Fruit fly (Drosophila melanogaster) whole organism, embryonic: Measurements from ENCODE around the gene CG10845.

ENCODE experiments used
- Antp ChIP-seq: fragments of 200-800 bp; sonication (Bioruptor generic); optimal IDR thresholded peaks from 3 replicates; lab custom pipeline; 2016; ENCODE audit warnings: missing biosample characterization, missing genetic modification characterization
- Awh ChIP-seq: fragments of 200-800 bp; sonication (Bioruptor generic); IDR thresholded peaks from 2 replicates; pipeline ENCODE4, ENCODE4 v1.3.6; 2022; ENCODE audit warnings: missing biosample characterization, missing genetic modification characterization
- CG10543 ChIP-seq: fragments of 200-800 bp; sonication (Bioruptor generic); optimal IDR thresholded peaks from 3 replicates; lab custom pipeline; 2017; ENCODE audit warnings: missing biosample characterization, mild to moderate bottlenecking, missing genetic modification characterization, moderate library complexity
- CG12236 ChIP-seq: fragments of 200-800 bp; sonication (Bioruptor generic); optimal IDR thresholded peaks from 2 replicates; lab custom pipeline; 2016; ENCODE audit warnings: missing biosample characterization, missing genetic modification characterization
- CG12391 ChIP-seq: fragments of 200-800 bp; sonication (Bioruptor generic); optimal IDR thresholded peaks from 3 replicates; lab custom pipeline; 2018; ENCODE audit warnings: missing biosample characterization, mild to moderate bottlenecking, missing genetic modification characterization, moderate library complexity
- CG12769 ChIP-seq: fragments of 200-800 bp; sonication (Bioruptor generic); optimal IDR thresholded peaks from 2 replicates; lab custom pipeline; 2019; ENCODE audit warnings: missing biosample characterization, mild to moderate bottlenecking, missing genetic modification characterization, moderate library complexity
- CG13424 ChIP-seq: fragments of 200-800 bp; sonication (Bioruptor generic); optimal IDR thresholded peaks from 2 replicates; lab custom pipeline; 2019; ENCODE audit warnings: missing biosample characterization, mild to moderate bottlenecking, missing genetic modification characterization, moderate library complexity
- CG15011 ChIP-seq: fragments of 200-800 bp; sonication (Bioruptor generic); optimal IDR thresholded peaks from 3 replicates; lab custom pipeline; 2018; ENCODE audit warnings: missing biosample characterization, mild to moderate bottlenecking, missing genetic modification characterization
- CG17829 ChIP-seq: fragments of 200-800 bp; optimal IDR thresholded peaks from 2 replicates; lab custom pipeline; 2019; ENCODE audit warnings: missing biosample characterization, mild to moderate bottlenecking, missing genetic modification characterization, moderate library complexity
- CG18599 ChIP-seq: fragments of 200-800 bp; sonication (Bioruptor generic); optimal IDR thresholded peaks from 3 replicates; lab custom pipeline; 2017; ENCODE audit warnings: missing biosample characterization, missing genetic modification characterization, mild to moderate bottlenecking, moderate library complexity, missing genetic modification reagents
- CG18764 ChIP-seq: fragments of 200-800 bp; sonication (Bioruptor generic); optimal IDR thresholded peaks from 3 replicates; lab custom pipeline; 2016; ENCODE audit warnings: missing biosample characterization, missing genetic modification characterization
- CG2129 ChIP-seq: fragments of 200-800 bp; sonication (Bioruptor generic); IDR thresholded peaks from 2 replicates; pipeline ENCODE4 v1.3.6; 2022; ENCODE audit warnings: missing biosample characterization, missing genetic modification characterization; ENCODE audit not compliant: partially characterized antibody
- CG2678 ChIP-seq: fragments of 200-800 bp; sonication (Bioruptor generic); optimal IDR thresholded peaks from 3 replicates; lab custom pipeline; 2019; ENCODE audit warnings: missing biosample characterization, mild to moderate bottlenecking, missing genetic modification characterization, moderate library complexity
- CG2712 ChIP-seq: fragments of 200-800 bp; optimal IDR thresholded peaks from 3 replicates; lab custom pipeline; 2019; ENCODE audit warnings: missing biosample characterization, mild to moderate bottlenecking, missing genetic modification characterization, moderate library complexity
- CG3065 ChIP-seq: fragments of 200-800 bp; sonication (Bioruptor generic); optimal IDR thresholded peaks from 2 replicates; lab custom pipeline; 2016; ENCODE audit warnings: missing biosample characterization, missing genetic modification characterization
- CG6765 ChIP-seq: fragments of 200-800 bp; sonication (Bioruptor generic); optimal IDR thresholded peaks from 3 replicates; lab custom pipeline; 2017; ENCODE audit warnings: missing biosample characterization, mild to moderate bottlenecking, missing genetic modification characterization
- CG7357 ChIP-seq: fragments of 200-800 bp; sonication (Bioruptor generic); IDR thresholded peaks from 3 replicates; pipeline ENCODE4 v1.3.6; 2022; ENCODE audit warnings: missing biosample characterization, missing genetic modification characterization
- CG8281 ChIP-seq: fragments of 200-800 bp; sonication (Bioruptor generic); optimal IDR thresholded peaks from 2 replicates; lab custom pipeline; 2018; ENCODE audit warnings: missing biosample characterization, mild to moderate bottlenecking, missing genetic modification characterization, moderate library complexity
- CkIIα-i1 ChIP-seq: fragments of 200-800 bp; sonication (Bioruptor generic); IDR thresholded peaks from 2 replicates; pipeline ENCODE4 v1.3.6; 2022; ENCODE audit warnings: missing biosample characterization, missing genetic modification characterization
- Dad ChIP-seq: fragments of 200-800 bp; sonication (Bioruptor generic); optimal IDR thresholded peaks from 3 replicates; lab custom pipeline; 2016; ENCODE audit warnings: missing biosample characterization, missing genetic modification characterization
- Dip3 ChIP-seq: fragments of 200-800 bp; sonication (Bioruptor generic); optimal IDR thresholded peaks from 3 replicates; lab custom pipeline; 2016; ENCODE audit warnings: missing biosample characterization, missing genetic modification characterization
- Ets65A ChIP-seq: fragments of 200-800 bp; sonication (Bioruptor generic); peaks from one replicate; lab custom pipeline; 2016; ENCODE audit warnings: missing biosample characterization, missing genetic modification characterization
- HLH3B ChIP-seq: fragments of 200-800 bp; sonication (Bioruptor generic); IDR thresholded peaks from 2 replicates; pipeline ENCODE4 v1.3.6; 2022; ENCODE audit warnings: missing biosample characterization, missing genetic modification characterization
- MTF-1 ChIP-seq: fragments of 200-800 bp; sonication (Bioruptor generic); optimal IDR thresholded peaks from 2 replicates; lab custom pipeline; 2018; ENCODE audit warnings: missing biosample characterization, mild to moderate bottlenecking, missing genetic modification characterization, borderline replicate concordance
- Pdp1 ChIP-seq, 2 experiments: fragments of 200-800 bp; sonication (Bioruptor generic); optimal IDR thresholded peaks; 3 replicates each; lab custom pipeline; 2016; ENCODE audit warnings: missing biosample characterization in 2 of 2, missing genetic modification characterization in 2 of 2, mild to moderate bottlenecking in 1 of 2, moderate library complexity in 1 of 2
- Six4 ChIP-seq: fragments of 200-800 bp; sonication (Bioruptor generic); optimal IDR thresholded peaks from 2 replicates; lab custom pipeline; 2016; ENCODE audit warnings: missing biosample characterization, missing genetic modification characterization
- abd-A ChIP-seq: fragments of 200-800 bp; sonication (Bioruptor generic); optimal IDR thresholded peaks from 3 replicates; lab custom pipeline; 2019; ENCODE audit warnings: missing biosample characterization, mild to moderate bottlenecking, missing genetic modification characterization, moderate library complexity
- az2 ChIP-seq: fragments of 200-800 bp; sonication (Bioruptor generic); optimal IDR thresholded peaks from 3 replicates; lab custom pipeline; 2016; ENCODE audit warnings: missing biosample characterization, missing genetic modification characterization
- bsh ChIP-seq, 2 experiments: fragments of 200-800 bp; sonication (Bioruptor generic); optimal IDR thresholded peaks; 2 replicates each; lab custom pipeline; 2017 to 2018; ENCODE audit warnings: mild to moderate bottlenecking in 2 of 2, missing biosample characterization in 2 of 2, missing genetic modification characterization in 2 of 2, moderate library complexity in 1 of 2
- chinmo ChIP-seq: fragments of 200-800 bp; sonication (Bioruptor generic); IDR thresholded peaks from 4 replicates; pipeline ENCODE4 v1.3.6; 2022; ENCODE audit warnings: missing biosample characterization, missing genetic modification characterization; ENCODE audit not compliant: partially characterized antibody
- cwo ChIP-seq: fragments of 200-800 bp; sonication (Bioruptor generic); optimal IDR thresholded peaks from 3 replicates; lab custom pipeline; 2017; ENCODE audit warnings: missing biosample characterization, missing genetic modification characterization, mild to moderate bottlenecking, moderate library complexity, missing genetic modification reagents
- da ChIP-seq: fragments of 200-800 bp; sonication (Bioruptor generic); optimal IDR thresholded peaks from 2 replicates; lab custom pipeline; 2016; ENCODE audit warnings: missing biosample characterization, missing genetic modification characterization
- dmrt99B ChIP-seq: fragments of 200-800 bp; sonication (Bioruptor generic); optimal IDR thresholded peaks from 2 replicates; lab custom pipeline; 2018; ENCODE audit warnings: missing biosample characterization, mild to moderate bottlenecking, missing genetic modification characterization, moderate library complexity
- gfzf ChIP-seq: fragments of 200-800 bp; sonication (Bioruptor generic); optimal IDR thresholded peaks from 2 replicates; lab custom pipeline; 2016; ENCODE audit warnings: missing biosample characterization, mild to moderate bottlenecking, missing genetic modification characterization, moderate library complexity
- grau ChIP-seq: fragments of 200-800 bp; optimal IDR thresholded peaks from 3 replicates; lab custom pipeline; 2019; ENCODE audit warnings: missing biosample characterization, mild to moderate bottlenecking, missing genetic modification characterization, moderate library complexity
- h ChIP-seq: fragments of >200 bp; optimal IDR thresholded peaks from 2 replicates; lab custom pipeline; 2017
- kni ChIP-seq: fragments of 200-800 bp; sonication (Bioruptor generic); optimal IDR thresholded peaks from 3 replicates; lab custom pipeline; 2017; ENCODE audit warnings: mild to moderate bottlenecking, missing biosample characterization, missing genetic modification reagents, missing genetic modification characterization
- knrl ChIP-seq: fragments of 200-800 bp; sonication (Bioruptor generic); IDR thresholded peaks from 3 replicates; pipeline ENCODE4 v1.3.6; 2022; ENCODE audit warnings: missing biosample characterization, missing genetic modification characterization; ENCODE audit not compliant: partially characterized antibody
- lab ChIP-seq: fragments of 200-800 bp; sonication (Bioruptor generic); optimal IDR thresholded peaks from 3 replicates; lab custom pipeline; 2017; ENCODE audit warnings: missing biosample characterization, missing genetic modification characterization, mild to moderate bottlenecking, moderate library complexity, missing genetic modification reagents
- odd ChIP-seq: fragments of 200-800 bp; sonication (Bioruptor generic); optimal IDR thresholded peaks from 2 replicates; lab custom pipeline; 2017; ENCODE audit warnings: missing biosample characterization, mild to moderate bottlenecking, missing genetic modification characterization
- org-1 ChIP-seq: fragments of 200-800 bp; sonication (Bioruptor generic); optimal IDR thresholded peaks from 2 replicates; lab custom pipeline; 2017; ENCODE audit warnings: missing biosample characterization, missing genetic modification characterization
- prd ChIP-seq, 3 experiments: fragments of >200 bp in 2 of 3; fragments of 200-800 bp in 1 of 3; sonication (Bioruptor generic) in 1 of 3; optimal IDR thresholded peaks in 2 of 3; IDR thresholded peaks in 1 of 3; 2 replicates in 2 of 3; 3 replicates in 1 of 3; pipeline versions ENCODE4 v1.3.6 to Lab custom; 2017 to 2022; ENCODE audit warnings: missing biosample characterization in 1 of 3, missing genetic modification characterization in 1 of 3
- sd ChIP-seq: fragments of 200-800 bp; sonication (Bioruptor generic); optimal IDR thresholded peaks from 3 replicates; lab custom pipeline; 2018; ENCODE audit warnings: missing biosample characterization, mild to moderate bottlenecking, missing genetic modification characterization, moderate library complexity
- sens-2 ChIP-seq: fragments of 200-800 bp; sonication (Bioruptor generic); IDR thresholded peaks from 2 replicates; pipeline ENCODE4 v1.3.6; 2022; ENCODE audit warnings: missing biosample characterization, missing genetic modification characterization
- sqz ChIP-seq: fragments of 200-800 bp; sonication (Bioruptor generic); optimal IDR thresholded peaks from 3 replicates; lab custom pipeline; 2018; ENCODE audit warnings: missing biosample characterization, mild to moderate bottlenecking, missing genetic modification characterization
- unpg ChIP-seq: fragments of 200-800 bp; sonication (Bioruptor generic); optimal IDR thresholded peaks from 3 replicates; lab custom pipeline; 2018; ENCODE audit warnings: missing biosample characterization, mild to moderate bottlenecking, missing genetic modification characterization, moderate library complexity
- vvl ChIP-seq: fragments of 200-800 bp; sonication (Bioruptor generic); IDR thresholded peaks from 2 replicates; pipeline ENCODE4 v1.3.6; 2022; ENCODE audit warnings: missing biosample characterization, missing genetic modification characterization

CG10845 gene

dm6 chr3R:24889303-24889892 is 11.5 kb upstream of the CG10845 start:
- peak in 1 of 2 experiments; percentile 20 for TF ChIP-seq Pdp1 (GFP tag; optimal IDR thresholded peaks at IDR 0.05; lab: Kevin White, UChicago)
- TF ChIP-seq CG12769 (tag; lab: Kevin White, UChicago): peak; percentile 74
- peak; percentile 96 for TF ChIP-seq sd (tag; lab: Kevin White, UChicago)
- no peak for TF ChIP-seq CG6765
- peak; percentile 78 for TF ChIP-seq cwo (GFP tag; lab: Kevin White, UChicago)
- TF ChIP-seq CG8281 (tag; lab: Kevin White, UChicago): peak; percentile 49
- TF ChIP-seq Ets65A (GFP tag; lab: Kevin White, UChicago): peak; percentile 39
- TF ChIP-seq kni (GFP tag; lab: Kevin White, UChicago): peak; percentile 29
- TF ChIP-seq CG10543 (GFP tag; lab: Kevin White, UChicago): peak; percentile 17
- TF ChIP-seq odd (GFP tag; lab: Kevin White, UChicago): no peak
- TF ChIP-seq CG3065 (GFP tag; lab: Kevin White, UChicago): no peak
- no peak for TF ChIP-seq Six4 (GFP tag; lab: Kevin White, UChicago)
- TF ChIP-seq gfzf (GFP tag; lab: Kevin White, UChicago): no peak
- TF ChIP-seq vvl (GFP tag; lab: Robert Waterston, UW): 0 out of 2 replicates have a peak, but pooled peaks have one; percentile 12
- no peak for TF ChIP-seq knrl (GFP tag; lab: Robert Waterston, UW)
- no peak for TF ChIP-seq CG18599
- peak; percentile 35 for TF ChIP-seq sqz (GFP tag; lab: Kevin White, UChicago)
- 0 out of 4 replicates have a peak, but pooled peaks have one; percentile 70 for TF ChIP-seq chinmo (GFP tag; lab: Robert Waterston, UW)
- TF ChIP-seq abd-A: peak; percentile 30
- no peak for TF ChIP-seq CG17829 (tag; lab: Kevin White, UChicago)
- TF ChIP-seq, all 482 proteins: peak for 12

dm6 chr3R:24890217-24890616 is 10.7 kb upstream of the CG10845 start:
- TF ChIP-seq az2 (GFP tag; lab: Kevin White, UChicago): no peak
- no peak for TF ChIP-seq dmrt99B (tag; lab: Kevin White, UChicago)
- TF ChIP-seq CG2129 (GFP tag; lab: Robert Waterston, UW): no peak
- TF ChIP-seq prd (optimal IDR thresholded peaks at IDR 0.05; lab: Kevin White, UChicago): no peak
- no peak; the same call in 2 of the 3 replicates for TF ChIP-seq prd (GFP tag; IDR thresholded peaks at IDR 0.05; lab: Robert Waterston, UW)
- TF ChIP-seq CkIIα-i1: no peak
- no peak for TF ChIP-seq sens-2 (GFP tag; lab: Robert Waterston, UW)
- TF ChIP-seq CG12236 (GFP tag; lab: Kevin White, UChicago): no peak
- TF ChIP-seq Awh: no peak
- no peak for TF ChIP-seq Dip3 (GFP tag; lab: Kevin White, UChicago)
- TF ChIP-seq Antp (GFP tag; lab: Kevin White, UChicago): no peak
- no peak for TF ChIP-seq CG17829 (tag; lab: Kevin White, UChicago)
- TF ChIP-seq HLH3B (GFP tag; lab: Robert Waterston, UW): no peak
- TF ChIP-seq CG15011 (GFP tag; lab: Kevin White, UChicago): no peak
- TF ChIP-seq CG2678 (tag; lab: Kevin White, UChicago): no peak
- no peak for TF ChIP-seq MTF-1 (GFP tag; lab: Kevin White, UChicago)
- TF ChIP-seq CG18764 (GFP tag; lab: Kevin White, UChicago): no peak

- no peak for TF ChIP-seq org-1 (GFP tag; lab: Kevin White, UChicago)
- peak; percentile 31 for TF ChIP-seq dmrt99B (tag; lab: Kevin White, UChicago)
- TF ChIP-seq bsh (GFP tag; optimal IDR thresholded peaks at IDR 0.05; lab: Kevin White, UChicago): peak in 1 of 2 experiments; percentile 10
- TF ChIP-seq da (GFP tag; lab: Kevin White, UChicago): no peak
- TF ChIP-seq lab (GFP tag; lab: Kevin White, UChicago): peak; percentile 25
- peak; percentile 27 for TF ChIP-seq CG13424 (tag; lab: Kevin White, UChicago)
- TF ChIP-seq CG2712 (tag; lab: Kevin White, UChicago): peak; percentile 18
- peak; percentile 17 for TF ChIP-seq unpg (GFP tag; lab: Kevin White, UChicago)
- peak; percentile 32 for TF ChIP-seq grau (tag; lab: Kevin White, UChicago)
- TF ChIP-seq Dad (GFP tag; lab: Kevin White, UChicago): no peak
- no peak for TF ChIP-seq h (lab: Kevin White, UChicago)
- peak; percentile 3 for TF ChIP-seq CG12391 (tag; lab: Kevin White, UChicago)
- no peak for TF ChIP-seq CG7357 (GFP tag; lab: Robert Waterston, UW)
Observed at dm6 chr3R:24890919-24891318, 10.0 kb upstream of the CG10845 start.
